Worm (Caenorhabditis elegans): Measurements from ENCODE around the gene C14A11.9.

Gene C14A11.9

ce11 chrX:2852388-2852908 lies 43.0 kb upstream of the C14A11.9 start, which contains the start of gene kin-29 (continued):
- TF ChIP-seq repo-1 (tag; optimal IDR thresholded peaks at IDR 0.05) (peak; percentile 64), ztf-25 (GFP tag; IDR thresholded peaks at IDR 0.05) (no peak), akir-1 (GFP tag; optimal IDR thresholded peaks at IDR 0.05) (no peak), mel-28 (tag; optimal IDR thresholded peaks at IDR 0.05; ENCODE audit: borderline replicate concordance) (no peak), nhr-120 (GFP tag; IDR thresholded peaks at IDR 0.05) (no peak), egl-44 (GFP tag; IDR thresholded peaks at IDR 0.05) (no peak), Y95B8A.8 (GFP tag; IDR thresholded peaks at IDR 0.05) (no peak), F33H1.4 (GFP tag; IDR thresholded peaks at IDR 0.05) (no peak), ceh-79 (tag; optimal IDR thresholded peaks at IDR 0.05) (no peak), ZK185.1 (tag; optimal IDR thresholded peaks at IDR 0.05; ENCODE audit: poor library complexity, severe bottlenecking) (no peak), zim-3 (tag; optimal IDR thresholded peaks at IDR 0.05) (no peak), tlf-1 (GFP tag; optimal IDR thresholded peaks at IDR 0.05) (peak; percentile 22), let-526 (GFP tag; IDR thresholded peaks at IDR 0.05) (0 out of 2 replicates have a peak, but pooled peaks have one; percentile 47), ceh-27 (GFP tag; optimal IDR thresholded peaks at IDR 0.05) (peak; percentile 79), nhr-27 (tag; optimal IDR thresholded peaks at IDR 0.05) (no peak), nfya-2 (GFP tag; IDR thresholded peaks at IDR 0.05) (no peak), F37B4.10 (GFP tag; IDR thresholded peaks at IDR 0.05) (no peak), hrde-1 (tag; optimal IDR thresholded peaks at IDR 0.05; ENCODE audit: borderline replicate concordance) (no peak), madf-6 (GFP tag; IDR thresholded peaks at IDR 0.05) (peak; percentile 56; the same call in 1 of the 2 replicates), B0336.3 (GFP tag; IDR thresholded peaks at IDR 0.05) (peak; percentile 85), attf-5 (GFP tag; optimal IDR thresholded peaks at IDR 0.05) (peak; percentile 85), T26A5.8 (tag; optimal IDR thresholded peaks at IDR 0.05) (no peak), Y53G8AR.9 (GFP tag; conservative IDR thresholded peaks at IDR 0.05) (no peak), nfya-1 (tag; optimal IDR thresholded peaks at IDR 0.05; ENCODE audit: borderline replicate concordance, insufficient read depth) (no peak), egl-18 (GFP tag; IDR thresholded peaks at IDR 0.05) (no peak)

- no peak for TF ChIP-seq snpc-4 (GFP tag; optimal IDR thresholded peaks at IDR 0.05)
- TF ChIP-seq snpc-4 (tag; optimal IDR thresholded peaks at IDR 0.05) = peak; percentile 35 to 89 (median 71)
- 0 out of 2 replicates have a peak, but pooled peaks have one; percentile 11 for TF ChIP-seq pbrm-1 (GFP tag; IDR thresholded peaks at IDR 0.05)
- no peak for TF ChIP-seq sptf-2 (GFP tag; optimal IDR thresholded peaks at IDR 0.05)
- TF ChIP-seq T26A5.8 (tag; optimal IDR thresholded peaks at IDR 0.05) = no peak
- peak; percentile 11; the same call in 1 of the 2 replicates for TF ChIP-seq madf-6 (GFP tag; IDR thresholded peaks at IDR 0.05)
- no peak for TF ChIP-seq sea-2 (GFP tag; IDR thresholded peaks at IDR 0.05)
Measured at ce11 chrX:2843508-2843907, 34.1 kb upstream of the C14A11.9 start.

DNA sequence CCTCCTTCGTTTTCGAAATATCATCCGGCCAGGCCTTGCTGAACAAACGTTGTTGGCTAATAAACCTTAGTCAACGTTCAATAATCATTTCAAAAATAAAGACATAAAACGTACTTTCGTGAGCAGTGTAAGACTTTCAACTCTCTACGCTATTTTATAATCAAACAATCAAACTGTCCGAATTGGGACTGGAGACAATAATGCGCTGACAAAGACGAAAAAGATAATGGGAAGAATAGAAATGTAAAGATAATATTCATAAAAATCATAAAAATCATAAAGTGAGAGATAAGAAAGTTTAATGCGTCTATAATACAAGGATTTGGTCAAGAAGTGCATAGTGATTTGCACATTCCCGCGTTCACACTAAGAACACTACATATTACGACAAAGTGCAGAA lies 32.3 kb upstream of the C14A11.9 start:
- TF ChIP-seq lin-40 (tag; optimal IDR thresholded peaks at IDR 0.05) = peak; percentile 28
- TF ChIP-seq let-607 (tag; optimal IDR thresholded peaks at IDR 0.05) = peak in 1 of 2 experiments; percentile 8
- TF ChIP-seq nhr-80 (tag; optimal IDR thresholded peaks at IDR 0.05) = peak; percentile 59
- no peak for TF ChIP-seq F10E7.11 (tag; optimal IDR thresholded peaks at IDR 0.05)

DNA sequence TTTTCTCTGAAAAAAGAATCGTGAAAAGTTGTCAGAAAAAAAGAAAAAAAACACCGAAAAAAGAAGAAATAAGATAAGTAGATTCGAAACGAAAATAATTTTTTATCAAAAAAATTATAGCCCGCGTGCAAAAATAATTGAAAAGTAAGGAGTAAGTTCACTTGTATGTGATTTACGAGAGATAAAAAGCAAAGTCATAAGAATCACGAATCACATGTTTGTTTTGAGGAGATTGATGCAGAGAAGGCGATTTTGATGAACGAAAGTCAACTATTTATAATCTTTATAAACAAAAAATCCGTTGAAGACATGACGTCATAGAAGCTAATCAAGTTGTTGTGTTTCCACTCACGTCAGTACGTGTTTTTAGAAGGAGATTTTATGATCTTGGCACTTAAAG lies 30.9 kb upstream of the C14A11.9 start, which contains the start of gene Y71H10B.1:
Gene Y71H10B.1 (minus strand): TSS at position 6 of the 400 bp plus-strand sequence.
- TF ChIP-seq nhr-90 (tag; optimal IDR thresholded peaks at IDR 0.05) = no peak
- TF ChIP-seq mxl-1 (tag; optimal IDR thresholded peaks at IDR 0.05) = no peak
- TF ChIP-seq B0019.2 (GFP tag; conservative IDR thresholded peaks at IDR 0.05) = no peak
- TF ChIP-seq ceh-58 (GFP tag; IDR thresholded peaks at IDR 0.05) = no peak
- TF ChIP-seq C06A6.2 (GFP tag; conservative IDR thresholded peaks at IDR 0.05) = no peak
- peak; percentile 22 for TF ChIP-seq lin-40 (tag; optimal IDR thresholded peaks at IDR 0.05)
- TF ChIP-seq somi-1 (GFP tag; optimal IDR thresholded peaks at IDR 0.05) = peak; percentile 54
- TF ChIP-seq ceh-27 (GFP tag; optimal IDR thresholded peaks at IDR 0.05) = no peak
- no peak for TF ChIP-seq chd-7 (tag; optimal IDR thresholded peaks at IDR 0.05)
- no peak for TF ChIP-seq xnd-1 (tag; optimal IDR thresholded peaks at IDR 0.05)
- no peak for TF ChIP-seq B0261.1 (tag; optimal IDR thresholded peaks at IDR 0.05)
- TF ChIP-seq lin-26 (GFP tag; IDR thresholded peaks at IDR 0.05) = no peak
- TF ChIP-seq Y67H2A.10 (GFP tag; conservative IDR thresholded peaks at IDR 0.05) = no peak
- TF ChIP-seq F37B4.10 (GFP tag; IDR thresholded peaks at IDR 0.05) = no peak

Measured in whole organism, young adult.